Worm (Caenorhabditis elegans): Measurements from ENCODE around the gene F54D12.10.

- no peak for TF ChIP-seq ham-2 (GFP tag; optimal IDR thresholded peaks at IDR 0.05)
- TF ChIP-seq elt-1 (tag; optimal IDR thresholded peaks at IDR 0.05; ENCODE audit: borderline replicate concordance, insufficient read depth): no peak
- TF ChIP-seq elt-3 (tag; optimal IDR thresholded peaks at IDR 0.05): no peak
- TF ChIP-seq lin-13 (tag; optimal IDR thresholded peaks at IDR 0.05): no peak
- TF ChIP-seq unc-39 (tag; optimal IDR thresholded peaks at IDR 0.05): no peak
- TF ChIP-seq lsy-2 (tag; optimal IDR thresholded peaks at IDR 0.05): no peak
- no peak for TF ChIP-seq M03D4.4 (tag; optimal IDR thresholded peaks at IDR 0.05)
- no peak for TF ChIP-seq nhr-237 (tag; optimal IDR thresholded peaks at IDR 0.05)
- TF ChIP-seq blmp-1 (tag; optimal IDR thresholded peaks at IDR 0.05): no peak
- TF ChIP-seq mab-5 (tag; optimal IDR thresholded peaks at IDR 0.05): no peak
Measured at ce11 chrII:1398396-1398795, 20.2 kb upstream of the F54D12.10 start, which contains the start of gene F54D12.2.
